Worm (Caenorhabditis elegans) whole organism, late embryonic: Measurements from ENCODE around the gene mig-2.

ENCODE experiments used
- C08G9.2 ChIP-seq: sonication (generic microtip); optimal IDR thresholded peaks from 2 replicates; lab custom pipeline; 2016; ENCODE audit warnings: mild to moderate bottlenecking, missing genetic modification characterization, moderate library complexity, missing compliant biosample characterization
- K02D7.2 ChIP-seq: sonication (generic microtip); optimal IDR thresholded peaks from 2 replicates; lab custom pipeline; 2017; ENCODE audit warnings: mild to moderate bottlenecking, missing genetic modification characterization, missing compliant biosample characterization
- T23F11.4 ChIP-seq: fragments of 200-800 bp; sonication (Bioruptor generic); optimal IDR thresholded peaks from 2 replicates; lab custom pipeline; 2018; ENCODE audit warnings: mild to moderate bottlenecking, missing genetic modification characterization, missing compliant biosample characterization
- Y22D7AL.16 ChIP-seq: sonication (generic microtip); optimal IDR thresholded peaks from 2 replicates; lab custom pipeline; 2016; ENCODE audit warnings: missing genetic modification characterization, missing compliant biosample characterization
- ama-1 ChIP-seq: fragments of 150-350 bp; optimal IDR thresholded peaks from 2 replicates; lab custom pipeline; 2014
- ceh-18 ChIP-seq: sonication (generic microtip); optimal IDR thresholded peaks from 2 replicates; lab custom pipeline; 2016; ENCODE audit warnings: missing genetic modification characterization, missing compliant biosample characterization
- ceh-19 ChIP-seq: fragments of 200-800 bp; sonication (Bioruptor generic); optimal IDR thresholded peaks from 2 replicates; lab custom pipeline; 2018; ENCODE audit warnings: mild to moderate bottlenecking, missing genetic modification characterization, missing compliant biosample characterization
- ceh-2 ChIP-seq: sonication (generic microtip); optimal IDR thresholded peaks from 2 replicates; lab custom pipeline; 2016; ENCODE audit warnings: missing genotype, missing genetic modification characterization, missing compliant biosample characterization
- ceh-22 ChIP-seq: sonication (generic microtip); optimal IDR thresholded peaks from 2 replicates; lab custom pipeline; 2017; ENCODE audit warnings: missing biosample characterization, missing genetic modification characterization
- ceh-31 ChIP-seq: sonication (generic microtip); optimal IDR thresholded peaks from 2 replicates; lab custom pipeline; 2016; ENCODE audit warnings: missing genetic modification characterization, missing compliant biosample characterization
- ceh-34 ChIP-seq: sonication (generic microtip); optimal IDR thresholded peaks from 2 replicates; lab custom pipeline; 2016; ENCODE audit warnings: mild to moderate bottlenecking, missing genetic modification characterization, missing compliant biosample characterization
- ceh-48 ChIP-seq: sonication (generic microtip); optimal IDR thresholded peaks from 2 replicates; lab custom pipeline; 2016; ENCODE audit warnings: missing genetic modification characterization, inconsistent platforms, missing compliant biosample characterization
- ceh-6 ChIP-seq: fragments of 200-800 bp; sonication (Bioruptor generic); optimal IDR thresholded peaks from 2 replicates; lab custom pipeline; 2018; ENCODE audit warnings: mild to moderate bottlenecking, missing genetic modification characterization, missing compliant biosample characterization
- che-1 ChIP-seq: sonication (generic microtip); optimal IDR thresholded peaks from 2 replicates; lab custom pipeline; 2016; ENCODE audit warnings: mild to moderate bottlenecking, missing genetic modification characterization, missing compliant biosample characterization
- dve-1 ChIP-seq: sonication (generic microtip); optimal IDR thresholded peaks from 2 replicates; lab custom pipeline; 2017; ENCODE audit warnings: antibody characterized with exemption, mild to moderate bottlenecking, missing genetic modification characterization, missing compliant biosample characterization
- elt-2 ChIP-seq: sonication (generic microtip); optimal IDR thresholded peaks from 2 replicates; lab custom pipeline; 2016; ENCODE audit warnings: missing genetic modification reagents, missing genetic modification characterization, missing compliant biosample characterization
- ets-4 ChIP-seq: sonication (generic microtip); optimal IDR thresholded peaks from 2 replicates; lab custom pipeline; 2016; ENCODE audit warnings: missing genetic modification characterization, missing compliant biosample characterization
- fax-1 ChIP-seq: sonication (generic microtip); optimal IDR thresholded peaks from 2 replicates; lab custom pipeline; 2016; ENCODE audit warnings: missing genotype, missing genetic modification characterization, missing compliant biosample characterization
- fkh-10 ChIP-seq: fragments of 150-350 bp; optimal IDR thresholded peaks from 2 replicates; lab custom pipeline; 2014; ENCODE audit warnings: missing biosample characterization, missing genetic modification reagents, missing genetic modification characterization
- fkh-6 ChIP-seq: sonication (generic microtip); optimal IDR thresholded peaks from 2 replicates; lab custom pipeline; 2016; ENCODE audit warnings: missing genetic modification characterization, missing compliant biosample characterization
- gmeb-2 ChIP-seq: sonication (generic microtip); optimal IDR thresholded peaks from 2 replicates; lab custom pipeline; 2016; ENCODE audit warnings: missing genetic modification characterization, inconsistent platforms, missing compliant biosample characterization
- hlh-15 ChIP-seq: sonication (generic microtip); optimal IDR thresholded peaks from 2 replicates; lab custom pipeline; 2016; ENCODE audit warnings: missing genetic modification characterization, missing compliant biosample characterization
- hlh-30 ChIP-seq: sonication (generic microtip); optimal IDR thresholded peaks from 2 replicates; lab custom pipeline; 2017; ENCODE audit warnings: antibody characterized with exemption, missing genetic modification characterization, missing compliant biosample characterization; ENCODE audit not compliant: insufficient read depth
- madf-2 ChIP-seq: sonication (generic microtip); optimal IDR thresholded peaks from 2 replicates; lab custom pipeline; 2017; ENCODE audit warnings: missing genetic modification characterization, missing compliant biosample characterization
- nfya-1 ChIP-seq: sonication (generic microtip); optimal IDR thresholded peaks from 2 replicates; lab custom pipeline; 2017; ENCODE audit warnings: missing genetic modification characterization, mild to moderate bottlenecking, missing compliant biosample characterization, antibody characterized with exemption, moderate library complexity
- nhr-232 ChIP-seq: sonication (generic microtip); optimal IDR thresholded peaks from 2 replicates; lab custom pipeline; 2016; ENCODE audit warnings: missing genetic modification characterization, missing compliant biosample characterization
- odd-2 ChIP-seq: sonication (generic microtip); optimal IDR thresholded peaks from 2 replicates; lab custom pipeline; 2017; ENCODE audit warnings: antibody characterized with exemption, mild to moderate bottlenecking, missing genetic modification characterization, missing compliant biosample characterization
- pag-3 ChIP-seq: sonication (generic microtip); optimal IDR thresholded peaks from 2 replicates; lab custom pipeline; 2016; ENCODE audit warnings: missing compliant biosample characterization, missing genetic modification characterization, borderline replicate concordance
- pat-9 ChIP-seq: fragments of 200-800 bp; sonication (Bioruptor generic); optimal IDR thresholded peaks from 2 replicates; lab custom pipeline; 2018; ENCODE audit warnings: mild to moderate bottlenecking, missing genetic modification characterization, moderate library complexity, missing compliant biosample characterization
- pha-4 ChIP-seq: fragments of 150-350 bp; optimal IDR thresholded peaks from 2 replicates; lab custom pipeline; 2018; ENCODE audit warnings: missing biosample characterization, missing genetic modification reagents, missing genetic modification characterization
- pqm-1 ChIP-seq: sonication (generic microtip); optimal IDR thresholded peaks from 2 replicates; lab custom pipeline; 2016; ENCODE audit warnings: missing genetic modification characterization, missing compliant biosample characterization
- pros-1 ChIP-seq: fragments of 150-350 bp; optimal IDR thresholded peaks from 2 replicates; lab custom pipeline; 2014; ENCODE audit warnings: missing biosample characterization, missing genetic modification reagents, missing genetic modification characterization
- sdc-2 ChIP-seq: sonication (generic microtip); optimal IDR thresholded peaks from 2 replicates; lab custom pipeline; 2016; ENCODE audit warnings: missing genotype, missing genetic modification characterization, missing compliant biosample characterization
- sox-2 ChIP-seq: fragments of 200-800 bp; sonication (Bioruptor generic); IDR thresholded peaks from 2 replicates; pipeline ENCODE4 v1.3.6; 2022; ENCODE audit warnings: missing genetic modification reagents, missing genetic modification characterization, missing compliant biosample characterization
- sox-4 ChIP-seq: sonication (generic microtip); optimal IDR thresholded peaks from 2 replicates; lab custom pipeline; 2017; ENCODE audit warnings: mild to moderate bottlenecking, missing genetic modification characterization, inconsistent platforms, missing compliant biosample characterization
- syd-9 ChIP-seq: sonication (generic microtip); optimal IDR thresholded peaks from 2 replicates; lab custom pipeline; 2016; ENCODE audit warnings: mild to moderate bottlenecking, missing genetic modification characterization, moderate library complexity, missing compliant biosample characterization
- tbx-2 ChIP-seq: sonication (generic microtip); optimal IDR thresholded peaks from 2 replicates; lab custom pipeline; 2016; ENCODE audit warnings: missing genetic modification characterization, missing compliant biosample characterization
- tbx-7 ChIP-seq: sonication (generic microtip); optimal IDR thresholded peaks from 2 replicates; lab custom pipeline; 2016; ENCODE audit warnings: missing genotype, missing genetic modification characterization, missing compliant biosample characterization
- ttx-3 ChIP-seq: sonication (generic microtip); optimal IDR thresholded peaks from 2 replicates; lab custom pipeline; 2016; ENCODE audit warnings: missing genetic modification reagents, missing genetic modification characterization, missing compliant biosample characterization
- unc-3 ChIP-seq, 2 experiments: fragments of 200-800 bp in 1 of 2; sonication (Bioruptor generic) in 1 of 2; sonication (generic microtip) in 1 of 2; conservative IDR thresholded peaks in 1 of 2; optimal IDR thresholded peaks in 1 of 2; 2 replicates each; pipeline versions ENCODE4 v1.3.6 to Lab custom; 2016 to 2022; ENCODE audit warnings: missing compliant biosample characterization in 2 of 2, missing genetic modification characterization in 2 of 2, missing genetic modification reagents in 1 of 2
- unc-42 ChIP-seq: sonication (generic microtip); optimal IDR thresholded peaks from 2 replicates; lab custom pipeline; 2016; ENCODE audit warnings: missing genotype, missing genetic modification characterization, missing compliant biosample characterization
- unc-55 ChIP-seq: sonication (generic microtip); optimal IDR thresholded peaks from 2 replicates; lab custom pipeline; 2017; ENCODE audit warnings: missing biosample characterization, missing genetic modification reagents, missing genetic modification characterization
- unc-86 ChIP-seq: sonication (generic microtip); optimal IDR thresholded peaks from 2 replicates; lab custom pipeline; 2016; ENCODE audit warnings: missing genetic modification characterization, missing compliant biosample characterization
- ztf-16 ChIP-seq: sonication (generic microtip); optimal IDR thresholded peaks from 2 replicates; lab custom pipeline; 2017; ENCODE audit warnings: missing genetic modification characterization, missing compliant biosample characterization

Gene mig-2

ce11 chrX:11560615-11561014 is 12.2 kb downstream of the mig-2 start, which contains the start of gene lev-8:
TSS of gene lev-8 (plus strand) at chrX:11560915.
- TF ChIP-seq odd-2: no peak
- TF ChIP-seq nhr-232 (tag; lab: Kevin White, UChicago): no peak
- no peak for TF ChIP-seq ets-4 (tag; lab: Kevin White, UChicago)
- no peak for TF ChIP-seq fax-1 (tag; lab: Kevin White, UChicago)
- no peak for TF ChIP-seq ceh-6 (GFP tag; lab: Kevin White, UChicago)
- TF ChIP-seq pat-9: no peak
- no peak for TF ChIP-seq sox-4
- TF ChIP-seq che-1 (tag; lab: Kevin White, UChicago): no peak
- TF ChIP-seq tbx-7: no peak
- TF ChIP-seq ceh-2 (tag; lab: Kevin White, UChicago): no peak
- TF ChIP-seq sdc-2 (tag; lab: Kevin White, UChicago): no peak
- TF ChIP-seq sox-2 (GFP tag; lab: Robert Waterston, UW): no peak
- TF ChIP-seq unc-86 (tag; lab: Kevin White, UChicago): no peak
- no peak for TF ChIP-seq ceh-34
- no peak for TF ChIP-seq gmeb-2 (tag; lab: Kevin White, UChicago)
- TF ChIP-seq unc-3 (GFP tag; conservative IDR thresholded peaks at IDR 0.05; lab: Robert Waterston, UW): no peak
- no peak for TF ChIP-seq unc-3 (tag; optimal IDR thresholded peaks at IDR 0.05; lab: Kevin White, UChicago)
- no peak for TF ChIP-seq ceh-19 (GFP tag; lab: Kevin White, UChicago)
- no peak for TF ChIP-seq K02D7.2 (tag; lab: Kevin White, UChicago)

- TF ChIP-seq ets-4 (tag; lab: Kevin White, UChicago) (no peak), pha-4 (no peak), sdc-2 (tag; lab: Kevin White, UChicago) (peak; percentile 3), unc-55 (GFP tag; lab: Kevin White, UChicago) (peak; percentile 27), dve-1 (peak; percentile 29), sox-2 (GFP tag; lab: Robert Waterston, UW) (no peak), syd-9 (tag; lab: Kevin White, UChicago) (no peak), pat-9 (no peak), fkh-10 (GFP tag; lab: Kevin White, UChicago) (no peak), ceh-2 (tag; lab: Kevin White, UChicago) (no peak), tbx-2 (peak; percentile 29), unc-86 (tag; lab: Kevin White, UChicago) (no peak), hlh-15 (tag; lab: Kevin White, UChicago) (no peak), T23F11.4 (GFP tag; lab: Kevin White, UChicago) (no peak), Y22D7AL.16 (no peak), ceh-18 (tag; lab: Kevin White, UChicago) (peak; percentile 8), hlh-30 (tag; lab: Kevin White, UChicago) (peak; percentile 83), pqm-1 (no peak), ama-1 (lab: Kevin White, UChicago) (no peak), pag-3 (no peak), ceh-22 (tag; lab: Kevin White, UChicago) (no peak), ttx-3 (tag; lab: Kevin White, UChicago) (no peak), fkh-6 (tag; lab: Kevin White, UChicago) (no peak), ceh-31 (tag; lab: Kevin White, UChicago) (peak; percentile 47), C08G9.2 (tag; lab: Kevin White, UChicago) (no peak), ztf-16 (tag; lab: Kevin White, UChicago) (no peak), ceh-34 (peak; percentile 16), tbx-7 (no peak), pros-1 (no peak), ceh-48 (tag; lab: Kevin White, UChicago) (no peak), K02D7.2 (tag; lab: Kevin White, UChicago) (no peak), elt-2 (no peak), nfya-1 (peak; percentile 48), unc-42 (no peak), madf-2 (tag; lab: Kevin White, UChicago) (no peak)
- TF ChIP-seq, all 69 proteins: peak for 9
These were observed 15.3 kb downstream of the mig-2 start, which contains the start of gene trpp-9 for ce11 chrX:11563663-11564062. TSS of gene trpp-9 (plus strand) at chrX:11563923.
